Fruit fly (Drosophila melanogaster) whole organism, prepupa: ENCODE measurements around the gene CG9928.

ENCODE experiments used
- Blimp-1 ChIP-seq: fragments of 200-800 bp; sonication (Bioruptor generic); optimal IDR thresholded peaks from 3 replicates; lab custom pipeline; 2017; ENCODE audit warnings: missing biosample characterization, missing genetic modification characterization, mild to moderate bottlenecking, moderate library complexity, missing genetic modification reagents
- CG10631 ChIP-seq: fragments of 200-800 bp; sonication (Bioruptor generic); optimal IDR thresholded peaks from 2 replicates; lab custom pipeline; 2016; ENCODE audit warnings: missing biosample characterization, missing genetic modification characterization
- CG10669 ChIP-seq: fragments of 200-800 bp; sonication (Bioruptor generic); optimal IDR thresholded peaks from 3 replicates; lab custom pipeline; 2018; ENCODE audit warnings: missing biosample characterization, mild to moderate bottlenecking, missing genetic modification characterization, moderate library complexity
- CG11294 ChIP-seq: fragments of 200-800 bp; sonication (Bioruptor generic); IDR thresholded peaks from 2 replicates; pipeline ENCODE4 v1.3.6; 2022; ENCODE audit warnings: missing biosample characterization, missing genetic modification characterization
- CG11902 ChIP-seq: fragments of 200-800 bp; sonication (Bioruptor generic); optimal IDR thresholded peaks from 3 replicates; lab custom pipeline; 2016; ENCODE audit warnings: missing biosample characterization, missing genetic modification characterization
- CG15336 ChIP-seq: fragments of 200-800 bp; sonication (Bioruptor generic); IDR thresholded peaks from 2 replicates; pipeline ENCODE4 v1.3.6; 2022; ENCODE audit warnings: missing biosample characterization, missing genetic modification characterization
- CG16779 ChIP-seq: fragments of 200-800 bp; sonication (Bioruptor generic); optimal IDR thresholded peaks from 3 replicates; lab custom pipeline; 2017; ENCODE audit warnings: missing biosample characterization, mild to moderate bottlenecking, missing genetic modification characterization
- CG3032 ChIP-seq: fragments of 200-800 bp; optimal IDR thresholded peaks from 2 replicates; lab custom pipeline; 2019; ENCODE audit warnings: missing biosample characterization, mild to moderate bottlenecking, missing genetic modification characterization, moderate library complexity
- CG32006 ChIP-seq: fragments of 200-800 bp; sonication (Bioruptor generic); optimal IDR thresholded peaks from 3 replicates; lab custom pipeline; 2017; ENCODE audit warnings: missing biosample characterization, mild to moderate bottlenecking, missing genetic modification characterization
- CG34406 ChIP-seq: fragments of 200-800 bp; sonication (Bioruptor generic); optimal IDR thresholded peaks from 3 replicates; lab custom pipeline; 2016; ENCODE audit warnings: missing biosample characterization, missing genetic modification characterization
- CG4318 ChIP-seq: fragments of 200-800 bp; sonication (Bioruptor generic); optimal IDR thresholded peaks from 3 replicates; lab custom pipeline; 2017; ENCODE audit warnings: missing biosample characterization, mild to moderate bottlenecking, missing genetic modification characterization
- CG6163 ChIP-seq: fragments of 200-800 bp; sonication (Bioruptor generic); IDR thresholded peaks from 3 replicates; pipeline ENCODE4 v1.3.6; 2022; ENCODE audit warnings: missing biosample characterization, missing genetic modification characterization
- CG6792 ChIP-seq: fragments of 200-800 bp; sonication (Bioruptor generic); optimal IDR thresholded peaks from 3 replicates; lab custom pipeline; 2016; ENCODE audit warnings: missing biosample characterization, missing genetic modification characterization
- CG6854 ChIP-seq: fragments of 200-800 bp; sonication (Bioruptor generic); optimal IDR thresholded peaks from 2 replicates; lab custom pipeline; 2017; ENCODE audit warnings: missing biosample characterization, mild to moderate bottlenecking, missing genetic modification characterization
- CG8119 ChIP-seq: fragments of 200-800 bp; sonication (Bioruptor generic); IDR thresholded peaks from 3 replicates; pipeline ENCODE4 v1.3.6; 2022; ENCODE audit warnings: missing biosample characterization, missing genetic modification characterization
- CG8319 ChIP-seq: fragments of 200-800 bp; sonication (Bioruptor generic); optimal IDR thresholded peaks from 3 replicates; lab custom pipeline; 2016; ENCODE audit warnings: missing biosample characterization, missing genetic modification characterization
- Eip75B ChIP-seq: fragments of 200-800 bp; sonication (Bioruptor generic); optimal IDR thresholded peaks from 3 replicates; lab custom pipeline; 2016; ENCODE audit warnings: missing biosample characterization, missing genetic modification characterization
- Eip78C ChIP-seq: fragments of 200-800 bp; sonication (Bioruptor generic); peaks from one replicate; lab custom pipeline; 2016; ENCODE audit warnings: missing biosample characterization, missing genetic modification characterization
- Ets21C ChIP-seq: fragments of 200-800 bp; sonication (Bioruptor generic); optimal IDR thresholded peaks from 3 replicates; lab custom pipeline; 2016; ENCODE audit warnings: missing biosample characterization, missing genetic modification characterization
- Hr38 ChIP-seq: sonication (Bioruptor generic); optimal IDR thresholded peaks from 2 replicates; lab custom pipeline; 2016; ENCODE audit warnings: missing biosample characterization, missing genetic modification characterization
- Hr4 ChIP-seq: fragments of 200-800 bp; sonication (Bioruptor generic); optimal IDR thresholded peaks from 3 replicates; lab custom pipeline; 2016; ENCODE audit warnings: missing biosample characterization, missing genetic modification characterization
- Lpt ChIP-seq: fragments of 200-800 bp; sonication (Bioruptor generic); optimal IDR thresholded peaks from 3 replicates; lab custom pipeline; 2016; ENCODE audit warnings: missing biosample characterization, missing genetic modification characterization
- OdsH ChIP-seq: fragments of 200-800 bp; sonication (Bioruptor generic); optimal IDR thresholded peaks from 3 replicates; lab custom pipeline; 2016; ENCODE audit warnings: missing biosample characterization, missing genetic modification characterization
- Smox ChIP-seq: fragments of 200-800 bp; sonication (Bioruptor generic); optimal IDR thresholded peaks from 3 replicates; lab custom pipeline; 2016; ENCODE audit warnings: missing biosample characterization, missing genetic modification characterization
- Sox102F ChIP-seq: fragments of 200-800 bp; sonication (Bioruptor generic); optimal IDR thresholded peaks from 2 replicates; lab custom pipeline; 2016; ENCODE audit warnings: missing biosample characterization, mild to moderate bottlenecking, missing genetic modification characterization
- Sox14 ChIP-seq: fragments of 200-800 bp; sonication (Bioruptor generic); optimal IDR thresholded peaks from 3 replicates; lab custom pipeline; 2016; ENCODE audit warnings: missing biosample characterization, missing genetic modification characterization
- Sox15 ChIP-seq: fragments of 200-800 bp; sonication (Bioruptor generic); optimal IDR thresholded peaks from 3 replicates; lab custom pipeline; 2016; ENCODE audit warnings: missing biosample characterization, missing genetic modification characterization
- achi ChIP-seq: fragments of 200-800 bp; sonication (Bioruptor generic); optimal IDR thresholded peaks from 3 replicates; lab custom pipeline; 2016; ENCODE audit warnings: missing biosample characterization, missing genetic modification characterization
- acj6 ChIP-seq: fragments of 200-800 bp; sonication (Bioruptor generic); optimal IDR thresholded peaks from 3 replicates; lab custom pipeline; 2016; ENCODE audit warnings: missing biosample characterization, missing genetic modification characterization
- dac ChIP-seq: fragments of 200-800 bp; sonication (Bioruptor generic); optimal IDR thresholded peaks from 2 replicates; lab custom pipeline; 2017; ENCODE audit warnings: missing biosample characterization, mild to moderate bottlenecking, missing genetic modification characterization
- eg ChIP-seq: fragments of 200-800 bp; sonication (Bioruptor generic); IDR thresholded peaks from 3 replicates; pipeline ENCODE4 v1.3.6; 2022; ENCODE audit warnings: missing biosample characterization, missing genetic modification characterization
- fd85E ChIP-seq: fragments of 200-800 bp; sonication (Bioruptor generic); optimal IDR thresholded peaks from 3 replicates; lab custom pipeline; 2016; ENCODE audit warnings: missing biosample characterization, missing genetic modification characterization
- salr ChIP-seq, 2 experiments: fragments of 200-800 bp; sonication (Bioruptor generic); optimal IDR thresholded peaks; 3 replicates each; lab custom pipeline; 2016 to 2018; ENCODE audit warnings: missing biosample characterization in 2 of 2, missing genetic modification characterization in 2 of 2, mild to moderate bottlenecking in 1 of 2
- spab ChIP-seq: fragments of 200-800 bp; sonication (Bioruptor generic); optimal IDR thresholded peaks from 2 replicates; lab custom pipeline; 2017; ENCODE audit warnings: missing biosample characterization, mild to moderate bottlenecking, missing genetic modification characterization, missing genetic modification reagents
- svp ChIP-seq: fragments of 200-800 bp; sonication (Bioruptor generic); peaks from one replicate; lab custom pipeline; 2016; ENCODE audit warnings: missing biosample characterization, missing genetic modification characterization
- topi ChIP-seq: fragments of 200-800 bp; sonication (Bioruptor generic); optimal IDR thresholded peaks from 3 replicates; lab custom pipeline; 2016; ENCODE audit warnings: missing biosample characterization, missing genetic modification characterization

The CG9928 gene

DNA sequence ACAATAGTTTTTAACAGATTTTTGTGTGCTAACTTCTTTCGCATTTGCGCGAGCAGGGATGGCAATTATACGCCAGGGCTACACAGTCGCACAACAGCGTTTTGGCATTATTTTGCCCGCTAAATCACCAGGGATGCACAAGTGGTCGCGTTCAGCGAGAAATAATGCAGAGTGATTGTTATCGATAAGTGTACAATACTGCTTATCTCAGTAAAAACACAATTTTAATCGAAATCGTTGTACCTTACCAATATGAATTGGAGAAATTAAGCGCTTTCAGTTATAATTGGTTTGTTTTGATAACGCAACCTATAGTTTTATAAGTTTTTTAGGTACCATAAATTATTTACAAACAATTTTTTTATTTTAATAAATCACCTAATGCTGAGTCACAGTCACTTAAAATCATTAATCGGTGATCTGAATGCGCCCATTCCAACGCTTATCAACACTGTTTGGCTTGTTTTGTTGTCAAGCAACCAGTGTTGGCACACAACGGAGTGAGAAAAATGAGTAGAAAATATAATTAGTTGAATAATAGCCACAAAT is 34.1 kb upstream of the CG9928 start, which contains the start of the genes Sfmbt and CG5439 (continued):
- TF ChIP-seq topi (GFP tag; lab: Kevin White, UChicago) (peak; percentile 81), achi (GFP tag; lab: Kevin White, UChicago) (no peak), Ets21C (peak; percentile 80), CG3032 (tag; lab: Kevin White, UChicago) (peak; percentile 79), Blimp-1 (GFP tag; lab: Kevin White, UChicago) (no peak), CG32006 (no peak), CG11902 (GFP tag; lab: Kevin White, UChicago) (peak; percentile 69), spab (GFP tag; lab: Kevin White, UChicago) (no peak), CG8319 (GFP tag; lab: Kevin White, UChicago) (no peak), svp (GFP tag; lab: Kevin White, UChicago) (no peak), Sox102F (GFP tag; lab: Kevin White, UChicago) (no peak), CG6792 (GFP tag; lab: Kevin White, UChicago) (peak; percentile 71), CG15336 (GFP tag; lab: Robert Waterston, UW) (no peak; the same call in 1 of the 2 replicates), Eip75B (GFP tag; lab: Kevin White, UChicago) (no peak), CG10669 (no peak), dac (GFP tag; lab: Kevin White, UChicago) (peak; percentile 1), salr (GFP tag; optimal IDR thresholded peaks at IDR 0.05; lab: Kevin White, UChicago) (peak in 1 of 2 experiments; percentile 39), CG16779 (tag; lab: Kevin White, UChicago) (no peak), CG10631 (GFP tag; lab: Kevin White, UChicago) (peak; percentile 85), CG6854 (GFP tag; lab: Kevin White, UChicago) (no peak), Smox (no peak), CG8119 (GFP tag; lab: Robert Waterston, UW) (no peak), eg (no peak; the same call in 2 of the 3 replicates), CG11294 (GFP tag; lab: Robert Waterston, UW) (no peak; the same call in 1 of the 2 replicates), Hr4 (GFP tag; lab: Kevin White, UChicago) (no peak), Sox15 (peak; percentile 75), fd85E (GFP tag; lab: Kevin White, UChicago) (no peak), OdsH (GFP tag; lab: Kevin White, UChicago) (no peak), Lpt (no peak), Eip78C (GFP tag; lab: Kevin White, UChicago) (peak; percentile 88), Hr38 (GFP tag; lab: Kevin White, UChicago) (no peak), Sox14 (peak; percentile 83)

dm6 chr2L:13176123-13176522 is 33.4 kb upstream of the CG9928 start, which contains the start of gene CG43925:
CG43925 (plus strand) TSS chr2L:13176423.
- TF ChIP-seq eg (no peak), fd85E (GFP tag; lab: Kevin White, UChicago) (no peak), acj6 (GFP tag; lab: Kevin White, UChicago) (no peak), Sox102F (GFP tag; lab: Kevin White, UChicago) (no peak), CG4318 (GFP tag; lab: Kevin White, UChicago) (no peak), Eip78C (GFP tag; lab: Kevin White, UChicago) (no peak), CG6163 (GFP tag; lab: Robert Waterston, UW) (no peak), Eip75B (GFP tag; lab: Kevin White, UChicago) (no peak)

DNA sequence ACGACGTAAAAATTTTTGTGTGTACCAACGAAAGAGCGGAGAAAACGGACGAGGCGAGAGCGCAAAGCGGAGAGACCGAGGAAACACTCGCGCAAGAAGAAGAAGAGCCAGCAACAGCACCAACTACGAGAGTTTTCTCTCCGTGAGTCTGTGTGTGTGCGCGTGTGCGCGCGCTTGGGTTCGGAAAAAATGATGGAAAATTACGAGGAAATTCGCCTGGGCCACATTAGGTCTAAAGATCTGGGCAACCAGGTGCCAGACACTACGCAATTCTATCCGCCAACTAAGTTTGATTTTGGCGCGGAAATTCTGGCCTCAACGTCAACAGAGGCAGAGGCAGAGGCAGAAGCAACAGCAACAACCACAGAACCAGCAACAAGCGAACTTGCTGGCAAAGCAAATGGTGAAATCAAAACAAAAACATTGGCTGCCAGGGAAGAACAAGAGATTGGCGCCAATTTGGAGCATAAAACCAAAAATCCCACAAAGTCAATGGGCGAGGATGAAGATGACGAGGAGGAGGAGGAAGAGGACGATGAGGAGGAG is 23.2 kb upstream of the CG9928 start, which contains the start of gene DnaJ-H:
Gene DnaJ-H (minus strand): TSS at position 271 of the 546 bp plus-strand sequence.
- TF ChIP-seq CG34406 (GFP tag; lab: Kevin White, UChicago): no peak
- TF ChIP-seq CG6854 (GFP tag; lab: Kevin White, UChicago): peak; percentile 22
- peak; percentile 25 for TF ChIP-seq fd85E (GFP tag; lab: Kevin White, UChicago)
